Worm (Caenorhabditis elegans) whole organism, mixed stage, embryonic: ENCODE measurements around the gene T07D1.3.

Experiments
- nhr-237 ChIP-seq: fragments of 150-350 bp; optimal IDR thresholded peaks from 2 replicates; lab custom pipeline; 2014; ENCODE audit warnings: missing biosample characterization, missing genetic modification characterization
- snpc-4 ChIP-seq: fragments of 150-350 bp; optimal IDR thresholded peaks from 2 replicates; lab custom pipeline; 2014; ENCODE audit warnings: missing biosample characterization, missing genetic modification characterization

- no peak for TF ChIP-seq snpc-4
- no peak for TF ChIP-seq nhr-237
Observed at ce11 chrX:2454914-2455313, 11.7 kb upstream of the T07D1.3 start.
